Worm (Caenorhabditis elegans): ENCODE data around the gene C29E4.13.

The C29E4.13 gene

ce11 chrIII:7896925-7897324, 31.6 kb downstream of the C29E4.13 start, which contains the start of gene ZK688.10:
ZK688.10 (minus strand) TSS chrIII:7897025.
- TF ChIP-seq dmd-4 (tag; optimal IDR thresholded peaks at IDR 0.05; ENCODE audit: borderline replicate concordance) (no peak), Y22D7AL.16 (tag; optimal IDR thresholded peaks at IDR 0.05) (no peak), pqm-1 (tag; optimal IDR thresholded peaks at IDR 0.05) (no peak), sox-2 (GFP tag; IDR thresholded peaks at IDR 0.05) (no peak), ets-4 (tag; optimal IDR thresholded peaks at IDR 0.05) (no peak), ttx-3 (tag; optimal IDR thresholded peaks at IDR 0.05) (no peak), T23F11.4 (GFP tag; optimal IDR thresholded peaks at IDR 0.05) (no peak), fkh-6 (tag; optimal IDR thresholded peaks at IDR 0.05) (no peak), ceh-24 (tag; optimal IDR thresholded peaks at IDR 0.05) (no peak), F13H6.1 (tag; optimal IDR thresholded peaks at IDR 0.05) (no peak), ceh-45 (GFP tag; IDR thresholded peaks at IDR 0.05) (no peak), ceh-14 (tag; optimal IDR thresholded peaks at IDR 0.05) (no peak), fkh-10 (GFP tag; optimal IDR thresholded peaks at IDR 0.05) (no peak), mec-3 (tag; optimal IDR thresholded peaks at IDR 0.05; ENCODE audit: borderline replicate concordance) (no peak), tbx-2 (tag; optimal IDR thresholded peaks at IDR 0.05) (no peak), ceh-30 (tag; optimal IDR thresholded peaks at IDR 0.05) (no peak), che-1 (tag; optimal IDR thresholded peaks at IDR 0.05) (no peak), ama-1 (optimal IDR thresholded peaks at IDR 0.05) (no peak), fax-1 (tag; optimal IDR thresholded peaks at IDR 0.05) (no peak)

- TF ChIP-seq sdc-2 (tag; optimal IDR thresholded peaks at IDR 0.05) (no peak), ceh-19 (GFP tag; optimal IDR thresholded peaks at IDR 0.05) (no peak), hlh-30 (tag; optimal IDR thresholded peaks at IDR 0.05; ENCODE audit: insufficient read depth) (no peak), npax-4 (tag; optimal IDR thresholded peaks at IDR 0.05) (no peak), elt-2 (tag; optimal IDR thresholded peaks at IDR 0.05) (no peak), tbx-7 (tag; optimal IDR thresholded peaks at IDR 0.05) (no peak), eyg-1 (tag; optimal IDR thresholded peaks at IDR 0.05) (no peak), rnt-1 (tag; optimal IDR thresholded peaks at IDR 0.05) (no peak), fkh-10 (GFP tag; optimal IDR thresholded peaks at IDR 0.05) (no peak), pha-4 (tag; optimal IDR thresholded peaks at IDR 0.05) (no peak), nhr-232 (tag; optimal IDR thresholded peaks at IDR 0.05) (no peak), ceh-18 (tag; optimal IDR thresholded peaks at IDR 0.05) (no peak), ets-4 (tag; optimal IDR thresholded peaks at IDR 0.05) (no peak), ceh-9 (tag; optimal IDR thresholded peaks at IDR 0.05) (no peak), hlh-13 (GFP tag; optimal IDR thresholded peaks at IDR 0.05) (no peak), zip-5 (tag; optimal IDR thresholded peaks at IDR 0.05) (no peak), fkh-6 (tag; optimal IDR thresholded peaks at IDR 0.05) (no peak), pha-2 (tag; optimal IDR thresholded peaks at IDR 0.05) (no peak), pqm-1 (tag; optimal IDR thresholded peaks at IDR 0.05) (no peak)
Observed at ce11 chrIII:7894724-7895123, 33.8 kb downstream of the C29E4.13 start, which contains the start of gene ZK688.4. ZK688.4 (plus strand) TSS chrIII:7895024.

ce11 chrIII:7893224-7893623, 35.3 kb downstream of the C29E4.13 start:
- TF ChIP-seq ztf-16 (tag; optimal IDR thresholded peaks at IDR 0.05) (no peak), ahr-1 (tag; optimal IDR thresholded peaks at IDR 0.05) (no peak), che-1 (tag; optimal IDR thresholded peaks at IDR 0.05) (no peak), nhr-11 (tag; optimal IDR thresholded peaks at IDR 0.05) (no peak), dve-1 (tag; optimal IDR thresholded peaks at IDR 0.05) (no peak), C38D4.7 (GFP tag; optimal IDR thresholded peaks at IDR 0.05) (no peak), npax-4 (tag; optimal IDR thresholded peaks at IDR 0.05) (no peak), odd-2 (tag; optimal IDR thresholded peaks at IDR 0.05) (no peak), unc-86 (tag; optimal IDR thresholded peaks at IDR 0.05) (no peak), unc-3 (GFP tag; conservative IDR thresholded peaks at IDR 0.05) (no peak), unc-3 (tag; optimal IDR thresholded peaks at IDR 0.05) (no peak), nhr-232 (tag; optimal IDR thresholded peaks at IDR 0.05) (no peak), tbx-7 (tag; optimal IDR thresholded peaks at IDR 0.05) (no peak), ceh-22 (tag; optimal IDR thresholded peaks at IDR 0.05) (no peak), K02D7.2 (tag; optimal IDR thresholded peaks at IDR 0.05) (no peak), rnt-1 (tag; optimal IDR thresholded peaks at IDR 0.05) (no peak), sox-2 (GFP tag; IDR thresholded peaks at IDR 0.05) (no peak), sdc-2 (tag; optimal IDR thresholded peaks at IDR 0.05) (no peak), fax-1 (tag; optimal IDR thresholded peaks at IDR 0.05) (no peak), madf-2 (tag; optimal IDR thresholded peaks at IDR 0.05) (no peak)
